Worm (Caenorhabditis elegans): ENCODE measurements around the gene Y24D9A.7.

- no peak for TF ChIP-seq klf-2 (GFP tag; conservative IDR thresholded peaks at IDR 0.05)
- no peak for TF ChIP-seq ztf-23 (GFP tag; IDR thresholded peaks at IDR 0.05)
- no peak for TF ChIP-seq flt-1 (GFP tag; IDR thresholded peaks at IDR 0.05)
- no peak for TF ChIP-seq T22C8.4 (GFP tag; IDR thresholded peaks at IDR 0.05)
- no peak for TF ChIP-seq ref-1 (GFP tag; conservative IDR thresholded peaks at IDR 0.05)
- no peak for TF ChIP-seq cog-1 (tag; optimal IDR thresholded peaks at IDR 0.05)
- TF ChIP-seq med-1 (GFP tag; optimal IDR thresholded peaks at IDR 0.05; ENCODE audit: insufficient read depth) = no peak
Measured at ce11 chrIV:4397586-4397985, 7.4 kb downstream of the Y24D9A.7 start.
